Fruit fly (Drosophila melanogaster) whole organism, wandering third instar larva: ENCODE results near the gene Cp19.

Experiments used
- Abd-B ChIP-seq: fragments of >200 bp; optimal IDR thresholded peaks from 2 replicates; lab custom pipeline; 2017; ENCODE audit warnings: missing biosample characterization, missing genetic modification characterization
- CG32264 ChIP-seq: fragments of 200-800 bp; sonication (Bioruptor generic); optimal IDR thresholded peaks from 2 replicates; lab custom pipeline; 2016; ENCODE audit warnings: missing biosample characterization, missing genetic modification characterization
- CrebA ChIP-seq: fragments of 200-800 bp; sonication (Bioruptor generic); optimal IDR thresholded peaks from 2 replicates; lab custom pipeline; 2016; ENCODE audit warnings: missing biosample characterization, mild to moderate bottlenecking, missing genetic modification characterization, borderline replicate concordance
- Dfd ChIP-seq: fragments of >200 bp; optimal IDR thresholded peaks from 2 replicates; lab custom pipeline; 2017; ENCODE audit warnings: missing biosample characterization, missing genetic modification characterization
- Dif ChIP-seq: fragments of 200-275, 200-300 bp; sonication (Bioruptor generic); optimal IDR thresholded peaks from 2 replicates; lab custom pipeline; 2018; ENCODE audit warnings: missing biosample characterization, missing genetic modification characterization; ENCODE audit not compliant: partially characterized antibody
- GATAd ChIP-seq: sonication (Bioruptor generic); optimal IDR thresholded peaks from 2 replicates; lab custom pipeline; 2016; ENCODE audit warnings: missing biosample characterization, missing genetic modification characterization
- HLH106 ChIP-seq: fragments of 200-800 bp; optimal IDR thresholded peaks from 3 replicates; lab custom pipeline; 2019; ENCODE audit warnings: missing biosample characterization, mild to moderate bottlenecking, missing genetic modification characterization, moderate library complexity
- Hnf4 ChIP-seq: fragments of 200-800 bp; sonication (Bioruptor generic); optimal IDR thresholded peaks from 2 replicates; lab custom pipeline; 2016; ENCODE audit warnings: missing biosample characterization, mild to moderate bottlenecking, missing genetic modification characterization
- Hr78 ChIP-seq: fragments of >200 bp; optimal IDR thresholded peaks from 2 replicates; lab custom pipeline; 2017; ENCODE audit warnings: missing biosample characterization, missing genetic modification characterization
- Hr83 ChIP-seq: fragments of 200-300 bp; sonication (Bioruptor generic); optimal IDR thresholded peaks from 2 replicates; lab custom pipeline; 2016; ENCODE audit warnings: missing biosample characterization, mild to moderate bottlenecking, missing genetic modification characterization, moderate library complexity; ENCODE audit not compliant: poor library complexity, severe bottlenecking
- Jra ChIP-seq: sonication (Bioruptor generic); optimal IDR thresholded peaks from 2 replicates; lab custom pipeline; 2016; ENCODE audit warnings: missing biosample characterization, missing genetic modification characterization
- Mio ChIP-seq: sonication (Bioruptor generic); optimal IDR thresholded peaks from 2 replicates; lab custom pipeline; 2016; ENCODE audit warnings: missing biosample characterization, missing genetic modification characterization
- Myc ChIP-seq: fragments of >200 bp; optimal IDR thresholded peaks from 2 replicates; lab custom pipeline; 2017
- N ChIP-seq: fragments of >200 bp; optimal IDR thresholded peaks from 2 replicates; lab custom pipeline; 2018; ENCODE audit warnings: missing biosample characterization, missing external identifiers, missing genetic modification characterization
- OdsH ChIP-seq: fragments of 200-800 bp; sonication (Bioruptor generic); optimal IDR thresholded peaks from 2 replicates; lab custom pipeline; 2016; ENCODE audit warnings: missing biosample characterization, mild to moderate bottlenecking, missing genetic modification characterization
- Rel ChIP-seq, 2 experiments: fragments of 200-800 bp; sonication (Bioruptor generic) in 1 of 2; optimal IDR thresholded peaks; 2 replicates in 1 of 2; 3 replicates in 1 of 2; lab custom pipeline; 2016 to 2019; ENCODE audit warnings: mild to moderate bottlenecking in 2 of 2, missing biosample characterization in 2 of 2, missing genetic modification characterization in 2 of 2, moderate library complexity in 1 of 2
- Vsx2 ChIP-seq: fragments of 200-300, 225-300 bp; sonication (Bioruptor generic); optimal IDR thresholded peaks from 2 replicates; lab custom pipeline; 2018; ENCODE audit warnings: missing biosample characterization, missing genetic modification characterization; ENCODE audit not compliant: partially characterized antibody
- br ChIP-seq: fragments of 200-800 bp; sonication (Bioruptor generic); optimal IDR thresholded peaks from 2 replicates; lab custom pipeline; 2016; ENCODE audit warnings: missing biosample characterization, missing genetic modification characterization
- brk ChIP-seq: fragments of 200-800 bp; sonication (Bioruptor generic); optimal IDR thresholded peaks from 2 replicates; lab custom pipeline; 2016; ENCODE audit warnings: missing biosample characterization, mild to moderate bottlenecking, missing genetic modification characterization
- dl ChIP-seq, 2 experiments: fragments of 175-275, 200-275 bp in 1 of 2; fragments of 200-275 bp in 1 of 2; sonication (Bioruptor generic); optimal IDR thresholded peaks; lab custom pipeline; 2018; ENCODE audit warnings: mild to moderate bottlenecking in 2 of 2, missing biosample characterization in 2 of 2, missing genetic modification characterization in 2 of 2, moderate library complexity in 2 of 2; ENCODE audit not compliant: partially characterized antibody in 2 of 2, insufficient read depth in 1 of 2
- dmrt93B ChIP-seq: fragments of 200-800 bp; sonication (Bioruptor generic); optimal IDR thresholded peaks from 2 replicates; lab custom pipeline; 2018; ENCODE audit warnings: missing biosample characterization, mild to moderate bottlenecking, missing genetic modification characterization
- dsf ChIP-seq: sonication (Bioruptor generic); optimal IDR thresholded peaks from 2 replicates; lab custom pipeline; 2016; ENCODE audit warnings: missing biosample characterization, missing genetic modification characterization, borderline replicate concordance
- ey ChIP-seq: fragments of 200-800 bp; sonication (Bioruptor generic); optimal IDR thresholded peaks from 2 replicates; lab custom pipeline; 2016; ENCODE audit warnings: missing biosample characterization, missing genetic modification characterization
- foxo ChIP-seq, 2 experiments: fragments of 200-800 bp; sonication (Bioruptor generic); optimal IDR thresholded peaks; 2 replicates in 1 of 2; 3 replicates in 1 of 2; lab custom pipeline; 2016 to 2017; ENCODE audit warnings: missing biosample characterization in 2 of 2, missing genetic modification characterization in 2 of 2
- fru ChIP-seq: fragments of 200-800 bp; sonication (Bioruptor generic); optimal IDR thresholded peaks from 3 replicates; lab custom pipeline; 2016; ENCODE audit warnings: missing biosample characterization, mild to moderate bottlenecking, missing genetic modification characterization
- h ChIP-seq: fragments of 200-800 bp; sonication (Bioruptor generic); optimal IDR thresholded peaks from 3 replicates; lab custom pipeline; 2016; ENCODE audit warnings: missing biosample characterization, mild to moderate bottlenecking, missing genetic modification characterization
- jim ChIP-seq: fragments of 175-275, 200-325 bp; sonication (Bioruptor generic); optimal IDR thresholded peaks from 2 replicates; lab custom pipeline; 2016; ENCODE audit warnings: missing biosample characterization, mild to moderate bottlenecking, missing genetic modification characterization
- lola ChIP-seq: fragments of >200 bp; optimal IDR thresholded peaks from 2 replicates; lab custom pipeline; 2017; ENCODE audit warnings: missing biosample characterization, missing genetic modification characterization
- pan ChIP-seq: fragments of >200 bp; optimal IDR thresholded peaks from 2 replicates; lab custom pipeline; 2017
- psq ChIP-seq: fragments of 200-800 bp; sonication (Bioruptor generic); optimal IDR thresholded peaks from 3 replicates; lab custom pipeline; 2017; ENCODE audit warnings: missing biosample characterization, mild to moderate bottlenecking, missing genetic modification characterization, moderate library complexity
- sage ChIP-seq: fragments of 200-800 bp; sonication (Bioruptor generic); optimal IDR thresholded peaks from 2 replicates; lab custom pipeline; 2016; ENCODE audit warnings: missing biosample characterization, mild to moderate bottlenecking, missing genetic modification characterization
- sv ChIP-seq: fragments of 200-800 bp; sonication (Bioruptor generic); optimal IDR thresholded peaks from 3 replicates; lab custom pipeline; 2016; ENCODE audit warnings: missing biosample characterization, missing genetic modification characterization
- tai ChIP-seq: sonication (Bioruptor generic); optimal IDR thresholded peaks from 2 replicates; lab custom pipeline; 2016; ENCODE audit warnings: missing biosample characterization, missing genetic modification characterization
- usp ChIP-seq: fragments of >200 bp; optimal IDR thresholded peaks from 2 replicates; lab custom pipeline; 2017; ENCODE audit warnings: missing biosample characterization, missing genetic modification characterization
- woc ChIP-seq: sonication (Bioruptor generic); optimal IDR thresholded peaks from 2 replicates; lab custom pipeline; 2016; ENCODE audit warnings: missing biosample characterization, mild to moderate bottlenecking, missing genetic modification characterization

Gene Cp19

dm6 chr3L:8731494-8731994, 1.9 kb downstream of the Cp19 start, which contains the start of gene Cp16:
Gene Cp16, plus strand, starts transcription at chr3L:8731944.
- TF ChIP-seq dsf (GFP tag; lab: Kevin White, UChicago) (no peak), sv (GFP tag; lab: Kevin White, UChicago) (no peak), jim (GFP tag; lab: Kevin White, UChicago) (no peak), lola (no peak), Hr83 (GFP tag; lab: Kevin White, UChicago) (no peak), Rel (GFP tag; optimal IDR thresholded peaks at IDR 0.05; lab: Kevin White, UChicago) (no peak), Rel (tag; optimal IDR thresholded peaks at IDR 0.05; lab: Kevin White, UChicago) (no peak), HLH106 (tag; lab: Kevin White, UChicago) (no peak), Vsx2 (GFP tag; lab: Kevin White, UChicago) (no peak), brk (no peak), CG32264 (GFP tag; lab: Kevin White, UChicago) (no peak), ey (no peak), Abd-B (no peak)

- TF ChIP-seq h (no peak), Abd-B (no peak), Hr83 (GFP tag; lab: Kevin White, UChicago) (no peak), brk (no peak), Hnf4 (GFP tag; lab: Kevin White, UChicago) (no peak), dmrt93B (GFP tag; lab: Kevin White, UChicago) (peak; percentile 12)
Measured at dm6 chr3L:8741051-8741468, 11.4 kb downstream of the Cp19 start.

dm6 chr3L:8745210-8745609, 15.5 kb downstream of the Cp19 start, which contains the start of gene Prm:
Gene Prm, minus strand, starts transcription at chr3L:8745310.
- no peak for TF ChIP-seq ey
- no peak for TF ChIP-seq Hnf4 (GFP tag; lab: Kevin White, UChicago)
- no peak for TF ChIP-seq CrebA (GFP tag; lab: Kevin White, UChicago)
- TF ChIP-seq sage: no peak
- TF ChIP-seq jim (GFP tag; lab: Kevin White, UChicago): no peak
- TF ChIP-seq Mio (GFP tag; lab: Kevin White, UChicago): no peak
- no peak for TF ChIP-seq br
- no peak for TF ChIP-seq dsf (GFP tag; lab: Kevin White, UChicago)
- no peak for TF ChIP-seq Rel (GFP tag; optimal IDR thresholded peaks at IDR 0.05; lab: Kevin White, UChicago)
- TF ChIP-seq Rel (tag; optimal IDR thresholded peaks at IDR 0.05; lab: Kevin White, UChicago): no peak
- TF ChIP-seq OdsH: no peak
- TF ChIP-seq fru: no peak
- no peak for TF ChIP-seq N (GFP tag; lab: Kevin White, UChicago)
- no peak for TF ChIP-seq Jra (GFP tag; lab: Kevin White, UChicago)
- no peak for TF ChIP-seq Hr78 (GFP tag; lab: Kevin White, UChicago)
- no peak for TF ChIP-seq h
- TF ChIP-seq, all 38 proteins: peak for 0

- TF ChIP-seq woc (GFP tag; lab: Kevin White, UChicago) (no peak), foxo (GFP tag; optimal IDR thresholded peaks at IDR 0.05; lab: Kevin White, UChicago) (no peak), usp (no peak), fru (no peak), ey (no peak), dl (GFP tag; optimal IDR thresholded peaks at IDR 0.05; lab: Kevin White, UChicago; ENCODE audit: insufficient read depth in 1 of 2, partially characterized antibody in 2 of 2) (no peak), Mio (GFP tag; lab: Kevin White, UChicago) (no peak), HLH106 (tag; lab: Kevin White, UChicago) (no peak), GATAd (GFP tag; lab: Kevin White, UChicago) (no peak), lola (no peak), Myc (lab: Kevin White, UChicago) (no peak), CG32264 (GFP tag; lab: Kevin White, UChicago) (no peak)
- TF ChIP-seq, all 38 proteins: peak for 0
Measured at dm6 chr3L:8746519-8746918, 16.9 kb downstream of the Cp19 start.

dm6 chr3L:8748323-8748722, 18.7 kb downstream of the Cp19 start:
- TF ChIP-seq Myc (lab: Kevin White, UChicago) (no peak), OdsH (no peak), foxo (GFP tag; optimal IDR thresholded peaks at IDR 0.05; lab: Kevin White, UChicago) (no peak), Dif (GFP tag; lab: Kevin White, UChicago) (no peak), Dfd (no peak), woc (GFP tag; lab: Kevin White, UChicago) (no peak), CrebA (GFP tag; lab: Kevin White, UChicago) (no peak), tai (GFP tag; lab: Kevin White, UChicago) (no peak), psq (GFP tag; lab: Kevin White, UChicago) (no peak), pan (no peak), CG32264 (GFP tag; lab: Kevin White, UChicago) (no peak), h (no peak), dmrt93B (GFP tag; lab: Kevin White, UChicago) (no peak), N (GFP tag; lab: Kevin White, UChicago) (no peak), Rel (GFP tag; optimal IDR thresholded peaks at IDR 0.05; lab: Kevin White, UChicago) (no peak), Rel (tag; optimal IDR thresholded peaks at IDR 0.05; lab: Kevin White, UChicago) (no peak), ey (no peak), dl (GFP tag; optimal IDR thresholded peaks at IDR 0.05; lab: Kevin White, UChicago; ENCODE audit: insufficient read depth in 1 of 2, partially characterized antibody in 2 of 2) (no peak), sv (GFP tag; lab: Kevin White, UChicago) (no peak)
- TF ChIP-seq, all 38 proteins: peak for 0
